Fruit fly (Drosophila melanogaster): ENCODE data around the gene nerfin-2.
A peak's percentile ranks its signal among the peaks of the same experiment; 100 is the strongest.

Gene nerfin-2

DNA sequence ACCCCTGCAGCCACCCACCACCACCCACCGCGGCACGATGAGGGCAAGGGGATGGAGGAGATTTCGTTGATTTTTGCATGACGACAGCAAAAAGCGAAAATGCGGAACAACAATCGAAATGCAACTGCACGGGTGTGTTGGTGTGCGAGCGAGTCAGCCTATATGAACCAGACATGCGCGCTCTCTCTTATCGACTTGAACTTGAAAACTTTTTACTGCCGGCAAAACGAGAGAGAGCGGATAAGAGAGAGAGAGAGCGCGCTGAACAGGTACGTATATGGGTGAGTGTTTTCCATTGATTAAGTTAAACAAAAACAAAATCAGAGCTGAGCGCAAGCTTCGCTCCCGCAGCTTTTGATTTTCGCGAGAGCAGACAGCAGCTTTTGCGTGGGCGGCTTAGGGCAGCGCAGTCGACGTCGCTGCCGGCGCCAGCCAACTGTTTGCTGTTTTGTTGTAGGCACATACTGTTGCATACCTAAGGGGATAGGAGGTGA lies 18.3 kb downstream of the nerfin-2 start:
- TF ChIP-seq sv (GFP tag; optimal IDR thresholded peaks at IDR 0.05) = no peak
- TF ChIP-seq HLH106 (tag; optimal IDR thresholded peaks at IDR 0.05) = no peak
- no peak for TF ChIP-seq jim (GFP tag; optimal IDR thresholded peaks at IDR 0.05)
- no peak for TF ChIP-seq CG9705 (GFP tag; optimal IDR thresholded peaks at IDR 0.05)
- TF ChIP-seq fru (GFP tag; optimal IDR thresholded peaks at IDR 0.05) = peak; percentile 14
- TF ChIP-seq usp (GFP tag; optimal IDR thresholded peaks at IDR 0.05) = no peak
- TF ChIP-seq psq (GFP tag; optimal IDR thresholded peaks at IDR 0.05) = peak; percentile 84
- TF ChIP-seq br (GFP tag; optimal IDR thresholded peaks at IDR 0.05) = no peak
- TF ChIP-seq dmrt93B (GFP tag; optimal IDR thresholded peaks at IDR 0.05) = no peak
- peak; percentile 15 for TF ChIP-seq sage (GFP tag; optimal IDR thresholded peaks at IDR 0.05)
- TF ChIP-seq h (GFP tag; optimal IDR thresholded peaks at IDR 0.05) = peak; percentile 44
- TF ChIP-seq GATAd (GFP tag; optimal IDR thresholded peaks at IDR 0.05) = no peak
- peak; percentile 19 for TF ChIP-seq rgr (GFP tag; optimal IDR thresholded peaks at IDR 0.05)
- TF ChIP-seq woc (GFP tag; optimal IDR thresholded peaks at IDR 0.05) = no peak
- no peak for TF ChIP-seq Abd-B (GFP tag; optimal IDR thresholded peaks at IDR 0.05)
- TF ChIP-seq N (GFP tag; optimal IDR thresholded peaks at IDR 0.05) = no peak
- no peak for TF ChIP-seq dsf (GFP tag; optimal IDR thresholded peaks at IDR 0.05; ENCODE audit: borderline replicate concordance)
- TF ChIP-seq lola (GFP tag; optimal IDR thresholded peaks at IDR 0.05) = no peak
- no peak for TF ChIP-seq brk (GFP tag; optimal IDR thresholded peaks at IDR 0.05)
- TF ChIP-seq Sp1 (GFP tag; optimal IDR thresholded peaks at IDR 0.05) = peak; percentile 18
- TF ChIP-seq Hnf4 (GFP tag; optimal IDR thresholded peaks at IDR 0.05) = peak; percentile 8
- peak; percentile 96 to 97 for TF ChIP-seq dl (GFP tag; optimal IDR thresholded peaks at IDR 0.05; ENCODE audit: insufficient read depth in 1 of 2, partially characterized antibody in 2 of 2)
- no peak for TF ChIP-seq tai (GFP tag; optimal IDR thresholded peaks at IDR 0.05)
- TF ChIP-seq pan (optimal IDR thresholded peaks at IDR 0.05) = no peak
- TF ChIP-seq ey (GFP tag; optimal IDR thresholded peaks at IDR 0.05) = no peak
- peak; percentile 98 for TF ChIP-seq Dif (GFP tag; optimal IDR thresholded peaks at IDR 0.05; ENCODE audit: partially characterized antibody)
- TF ChIP-seq Dfd (GFP tag; optimal IDR thresholded peaks at IDR 0.05) = no peak
- peak; percentile 10 for TF ChIP-seq Rel (GFP tag; optimal IDR thresholded peaks at IDR 0.05)
- peak; percentile 33 for TF ChIP-seq Rel (tag; optimal IDR thresholded peaks at IDR 0.05)
- TF ChIP-seq Vsx2 (GFP tag; optimal IDR thresholded peaks at IDR 0.05; ENCODE audit: partially characterized antibody) = peak; percentile 83
- peak; percentile 69 for TF ChIP-seq Hr83 (GFP tag; optimal IDR thresholded peaks at IDR 0.05; ENCODE audit: poor library complexity, severe bottlenecking)
- TF ChIP-seq CrebA (GFP tag; optimal IDR thresholded peaks at IDR 0.05; ENCODE audit: borderline replicate concordance) = peak; percentile 88
- TF ChIP-seq Myc (optimal IDR thresholded peaks at IDR 0.05) = no peak
- TF ChIP-seq Jra (GFP tag; optimal IDR thresholded peaks at IDR 0.05) = peak; percentile 15
- no peak for TF ChIP-seq foxo (GFP tag; optimal IDR thresholded peaks at IDR 0.05)
- no peak for TF ChIP-seq CG32264 (GFP tag; optimal IDR thresholded peaks at IDR 0.05)
- no peak for TF ChIP-seq Mio (GFP tag; optimal IDR thresholded peaks at IDR 0.05)
- TF ChIP-seq Hr78 (GFP tag; optimal IDR thresholded peaks at IDR 0.05) = no peak
- no peak for TF ChIP-seq OdsH (GFP tag; optimal IDR thresholded peaks at IDR 0.05)

DNA sequence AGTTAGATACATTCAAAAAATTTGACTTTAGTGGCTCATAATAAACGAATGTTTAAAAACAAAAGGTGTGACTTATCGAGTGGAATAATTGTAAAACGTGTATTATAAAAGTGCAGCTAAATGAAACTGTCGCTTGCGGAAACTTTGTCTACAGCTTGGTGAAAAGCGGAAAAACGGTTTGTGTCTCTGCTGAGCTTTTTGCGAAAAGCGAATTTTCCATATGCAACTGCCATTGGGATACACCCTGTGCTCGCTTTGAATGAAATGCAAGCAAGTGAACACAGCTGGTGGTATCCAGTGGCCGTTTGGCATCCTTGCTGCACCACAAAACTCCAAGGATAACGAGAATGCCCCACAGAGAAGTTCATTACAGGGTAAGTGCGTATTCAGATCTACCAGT lies 20.0 kb downstream of the nerfin-2 start:
- TF ChIP-seq pan (optimal IDR thresholded peaks at IDR 0.05) = no peak
- TF ChIP-seq Jra (GFP tag; optimal IDR thresholded peaks at IDR 0.05) = no peak
- TF ChIP-seq Abd-B (GFP tag; optimal IDR thresholded peaks at IDR 0.05) = no peak
- TF ChIP-seq Hnf4 (GFP tag; optimal IDR thresholded peaks at IDR 0.05) = no peak
- no peak for TF ChIP-seq dmrt93B (GFP tag; optimal IDR thresholded peaks at IDR 0.05)
- no peak for TF ChIP-seq GATAd (GFP tag; optimal IDR thresholded peaks at IDR 0.05)

DNA sequence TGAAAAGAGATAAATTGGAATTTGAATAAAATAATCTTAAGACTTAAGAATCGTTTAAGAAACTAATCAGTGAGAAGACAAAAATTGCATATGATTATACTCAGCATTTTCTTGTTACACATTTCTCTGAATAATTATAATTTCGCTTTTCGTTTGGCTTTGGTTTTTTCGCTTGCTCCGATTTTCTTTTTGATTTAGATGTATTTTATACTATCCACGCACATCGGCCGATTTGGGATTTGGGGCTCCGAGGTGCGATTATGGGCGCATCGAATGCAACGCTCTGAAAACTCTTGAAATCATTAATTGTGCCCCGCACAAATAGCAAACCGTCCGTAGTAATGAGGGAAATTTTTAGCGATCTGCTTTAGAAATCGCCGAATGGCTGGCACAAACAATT lies 20.6 kb downstream of the nerfin-2 start:
- TF ChIP-seq h (GFP tag; optimal IDR thresholded peaks at IDR 0.05) (no peak), Mio (GFP tag; optimal IDR thresholded peaks at IDR 0.05) (no peak), pan (optimal IDR thresholded peaks at IDR 0.05) (no peak), woc (GFP tag; optimal IDR thresholded peaks at IDR 0.05) (no peak), dsf (GFP tag; optimal IDR thresholded peaks at IDR 0.05; ENCODE audit: borderline replicate concordance) (no peak), Sp1 (GFP tag; optimal IDR thresholded peaks at IDR 0.05) (no peak), OdsH (GFP tag; optimal IDR thresholded peaks at IDR 0.05) (no peak), jim (GFP tag; optimal IDR thresholded peaks at IDR 0.05) (no peak), HLH106 (tag; optimal IDR thresholded peaks at IDR 0.05) (no peak), ey (GFP tag; optimal IDR thresholded peaks at IDR 0.05) (no peak), foxo (GFP tag; optimal IDR thresholded peaks at IDR 0.05) (no peak), sage (GFP tag; optimal IDR thresholded peaks at IDR 0.05) (no peak), Hr78 (GFP tag; optimal IDR thresholded peaks at IDR 0.05) (no peak), Myc (optimal IDR thresholded peaks at IDR 0.05) (no peak), fru (GFP tag; optimal IDR thresholded peaks at IDR 0.05) (no peak), CG9705 (GFP tag; optimal IDR thresholded peaks at IDR 0.05) (no peak), Hr83 (GFP tag; optimal IDR thresholded peaks at IDR 0.05; ENCODE audit: poor library complexity, severe bottlenecking) (no peak), Rel (GFP tag; optimal IDR thresholded peaks at IDR 0.05) (no peak), Rel (tag; optimal IDR thresholded peaks at IDR 0.05) (no peak)

All from whole organism, wandering third instar larva.